Fruit fly (Drosophila melanogaster) whole organism, embryonic: ENCODE results near the gene Plzf.

Experiments used
- Asciz ChIP-seq: fragments of 200-800 bp; sonication (Bioruptor generic); optimal IDR thresholded peaks from 2 replicates; lab custom pipeline; 2017; ENCODE audit warnings: missing biosample characterization, mild to moderate bottlenecking, missing genetic modification characterization, missing genetic modification reagents
- Atf-2 ChIP-seq: fragments of 200-800 bp; sonication (Bioruptor generic); optimal IDR thresholded peaks from 2 replicates; lab custom pipeline; 2016; ENCODE audit warnings: missing biosample characterization, missing genetic modification characterization
- Atf3 ChIP-seq: fragments of 200-800 bp; sonication (Bioruptor generic); optimal IDR thresholded peaks from 3 replicates; lab custom pipeline; 2016; ENCODE audit warnings: missing biosample characterization, missing genetic modification characterization
- CG10147 ChIP-seq: fragments of 200-800 bp; sonication (Bioruptor generic); optimal IDR thresholded peaks from 2 replicates; lab custom pipeline; 2019; ENCODE audit warnings: missing biosample characterization, mild to moderate bottlenecking, missing genetic modification characterization, moderate library complexity
- CG11723 ChIP-seq: fragments of 200-800 bp; sonication (Bioruptor generic); optimal IDR thresholded peaks from 2 replicates; lab custom pipeline; 2017; ENCODE audit warnings: missing biosample characterization, mild to moderate bottlenecking, missing genetic modification characterization
- CG12769 ChIP-seq: fragments of 200-800 bp; sonication (Bioruptor generic); optimal IDR thresholded peaks from 2 replicates; lab custom pipeline; 2019; ENCODE audit warnings: missing biosample characterization, mild to moderate bottlenecking, missing genetic modification characterization, moderate library complexity
- CG13424 ChIP-seq: fragments of 200-800 bp; sonication (Bioruptor generic); optimal IDR thresholded peaks from 2 replicates; lab custom pipeline; 2019; ENCODE audit warnings: missing biosample characterization, mild to moderate bottlenecking, missing genetic modification characterization, moderate library complexity
- CG13894 ChIP-seq: fragments of 200-800 bp; sonication (Bioruptor generic); optimal IDR thresholded peaks from 3 replicates; lab custom pipeline; 2018; ENCODE audit warnings: missing biosample characterization, mild to moderate bottlenecking, missing genetic modification characterization, moderate library complexity
- CG14050 ChIP-seq: fragments of 200-800 bp; sonication (Bioruptor generic); IDR thresholded peaks from 3 replicates; pipeline ENCODE4 v1.3.6; 2022; ENCODE audit warnings: missing biosample characterization, missing genetic modification characterization
- CG15011 ChIP-seq: fragments of 200-800 bp; sonication (Bioruptor generic); optimal IDR thresholded peaks from 3 replicates; lab custom pipeline; 2018; ENCODE audit warnings: missing biosample characterization, mild to moderate bottlenecking, missing genetic modification characterization
- CG15601 ChIP-seq: fragments of 200-800 bp; sonication (Bioruptor generic); optimal IDR thresholded peaks from 3 replicates; lab custom pipeline; 2019; ENCODE audit warnings: missing biosample characterization, mild to moderate bottlenecking, missing genetic modification characterization, moderate library complexity
- CG15696 ChIP-seq: fragments of 200-800 bp; sonication (Bioruptor generic); optimal IDR thresholded peaks from 2 replicates; lab custom pipeline; 2019; ENCODE audit warnings: missing biosample characterization, mild to moderate bottlenecking, missing genetic modification characterization, moderate library complexity
- CG1603 ChIP-seq: fragments of 200-800 bp; sonication (Bioruptor generic); optimal IDR thresholded peaks from 2 replicates; lab custom pipeline; 2019; ENCODE audit warnings: missing biosample characterization, mild to moderate bottlenecking, missing genetic modification characterization, moderate library complexity
- CG17829 ChIP-seq: fragments of 200-800 bp; optimal IDR thresholded peaks from 2 replicates; lab custom pipeline; 2019; ENCODE audit warnings: missing biosample characterization, mild to moderate bottlenecking, missing genetic modification characterization, moderate library complexity
- CG18262 ChIP-seq: fragments of 200-800 bp; optimal IDR thresholded peaks from 3 replicates; lab custom pipeline; 2019; ENCODE audit warnings: missing biosample characterization, mild to moderate bottlenecking, missing genetic modification characterization, moderate library complexity
- CG18476 ChIP-seq: fragments of 200-800 bp; sonication (Bioruptor generic); optimal IDR thresholded peaks from 2 replicates; lab custom pipeline; 2016; ENCODE audit warnings: missing biosample characterization, mild to moderate bottlenecking, missing genetic modification characterization
- CG32532 ChIP-seq: fragments of 200-800 bp; sonication (Bioruptor generic); IDR thresholded peaks from 2 replicates; pipeline ENCODE4 v1.3.6; 2022; ENCODE audit warnings: missing biosample characterization, missing genetic modification characterization
- CG4282 ChIP-seq: fragments of 200-800 bp; sonication (Bioruptor generic); optimal IDR thresholded peaks from 2 replicates; lab custom pipeline; 2016; ENCODE audit warnings: missing biosample characterization, missing genetic modification characterization
- CG6654 ChIP-seq: fragments of 200-800 bp; sonication (Bioruptor generic); optimal IDR thresholded peaks from 2 replicates; lab custom pipeline; 2017; ENCODE audit warnings: missing biosample characterization, mild to moderate bottlenecking, missing genetic modification characterization
- CG6689 ChIP-seq: fragments of 200-800 bp; sonication (Bioruptor generic); IDR thresholded peaks from 2 replicates; pipeline ENCODE4 v1.3.6; 2022; ENCODE audit warnings: missing biosample characterization, missing genetic modification characterization
- CG8089 ChIP-seq: fragments of 200-800 bp; sonication (Bioruptor generic); optimal IDR thresholded peaks from 3 replicates; lab custom pipeline; 2016; ENCODE audit warnings: missing biosample characterization, missing genetic modification characterization
- CG8924 ChIP-seq: fragments of 200-800 bp; optimal IDR thresholded peaks from 3 replicates; lab custom pipeline; 2019; ENCODE audit warnings: missing biosample characterization, mild to moderate bottlenecking, missing genetic modification characterization, moderate library complexity
- Dad ChIP-seq: fragments of 200-800 bp; sonication (Bioruptor generic); optimal IDR thresholded peaks from 3 replicates; lab custom pipeline; 2016; ENCODE audit warnings: missing biosample characterization, missing genetic modification characterization
- ERR ChIP-seq: fragments of 200-800 bp; sonication (Bioruptor generic); optimal IDR thresholded peaks from 2 replicates; lab custom pipeline; 2016; ENCODE audit warnings: missing biosample characterization, missing genetic modification characterization
- Eip74EF ChIP-seq, 2 experiments: fragments of 200-800 bp in 1 of 2; fragments of >200 bp in 1 of 2; sonication (Bioruptor generic) in 1 of 2; optimal IDR thresholded peaks; 2 replicates each; lab custom pipeline; 2017 to 2019; ENCODE audit warnings: missing biosample characterization in 2 of 2, missing genetic modification characterization in 2 of 2, mild to moderate bottlenecking in 1 of 2, moderate library complexity in 1 of 2
- Fer3 ChIP-seq: fragments of 200-800 bp; sonication (Bioruptor generic); optimal IDR thresholded peaks from 2 replicates; lab custom pipeline; 2018; ENCODE audit warnings: missing biosample characterization, mild to moderate bottlenecking, missing genetic modification characterization, moderate library complexity
- Hr51 ChIP-seq, 2 experiments: fragments of 200-800 bp; sonication (Bioruptor generic); optimal IDR thresholded peaks; 2 replicates in 1 of 2; 3 replicates in 1 of 2; lab custom pipeline; 2016 to 2018; ENCODE audit warnings: missing biosample characterization in 2 of 2, missing genetic modification characterization in 2 of 2, mild to moderate bottlenecking in 1 of 2, moderate library complexity in 1 of 2
- MESR4 ChIP-seq: fragments of 200-800 bp; sonication (Bioruptor generic); optimal IDR thresholded peaks from 2 replicates; lab custom pipeline; 2018; ENCODE audit warnings: missing biosample characterization, mild to moderate bottlenecking, missing genetic modification characterization, moderate library complexity
- Med ChIP-seq: fragments of 200-800 bp; sonication (Bioruptor generic); peaks from one replicate; lab custom pipeline; 2016; ENCODE audit warnings: missing biosample characterization, missing genetic modification characterization, mild to moderate bottlenecking, inconsistent platforms, moderate library complexity
- Opbp ChIP-seq: fragments of 200-800 bp; sonication (Bioruptor generic); IDR thresholded peaks from 3 replicates; pipeline ENCODE4 v1.3.6; 2022; ENCODE audit warnings: missing biosample characterization, missing genetic modification characterization; ENCODE audit not compliant: partially characterized antibody
- Sry-β ChIP-seq: fragments of 200-800 bp; sonication (Bioruptor generic); optimal IDR thresholded peaks from 2 replicates; lab custom pipeline; 2018; ENCODE audit warnings: missing biosample characterization, mild to moderate bottlenecking, missing genetic modification characterization, moderate library complexity
- Trl ChIP-seq, 3 experiments: fragments of >200 bp in 2 of 3; fragments of 200-800 bp in 1 of 3; sonication (Bioruptor generic) in 1 of 3; optimal IDR thresholded peaks; 2 replicates in 1 of 3; 3 replicates in 2 of 3; lab custom pipeline; 2016 to 2017; ENCODE audit warnings: missing biosample characterization in 1 of 3, missing genetic modification characterization in 1 of 3
- ato ChIP-seq: fragments of 200-800 bp; sonication (Bioruptor generic); IDR thresholded peaks from 2 replicates; pipeline ENCODE4 v1.3.6; 2022; ENCODE audit warnings: missing biosample characterization, missing genetic modification characterization; ENCODE audit not compliant: partially characterized antibody
- bsh ChIP-seq, 2 experiments: fragments of 200-800 bp; sonication (Bioruptor generic); optimal IDR thresholded peaks; 2 replicates each; lab custom pipeline; 2017 to 2018; ENCODE audit warnings: mild to moderate bottlenecking in 2 of 2, missing biosample characterization in 2 of 2, missing genetic modification characterization in 2 of 2, moderate library complexity in 1 of 2
- cg ChIP-seq: fragments of 200-800 bp; sonication (Bioruptor generic); optimal IDR thresholded peaks from 3 replicates; lab custom pipeline; 2019; ENCODE audit warnings: missing biosample characterization, mild to moderate bottlenecking, missing genetic modification characterization, moderate library complexity
- danr ChIP-seq: fragments of 200-800 bp; sonication (Bioruptor generic); IDR thresholded peaks from 2 replicates; pipeline ENCODE4 v1.3.6; 2022; ENCODE audit warnings: missing biosample characterization, missing genetic modification characterization
- dimm ChIP-seq: fragments of 200-800 bp; sonication (Bioruptor generic); IDR thresholded peaks from 2 replicates; pipeline ENCODE4 v1.3.6; 2022; ENCODE audit warnings: missing biosample characterization, missing genetic modification characterization
- fd3F ChIP-seq: fragments of 200-800 bp; sonication (Bioruptor generic); optimal IDR thresholded peaks from 2 replicates; lab custom pipeline; 2018; ENCODE audit warnings: missing biosample characterization, mild to moderate bottlenecking, missing genetic modification characterization, moderate library complexity
- grn ChIP-seq: fragments of 200-800 bp; sonication (Bioruptor generic); optimal IDR thresholded peaks from 3 replicates; lab custom pipeline; 2017; ENCODE audit warnings: missing biosample characterization, missing genetic modification characterization
- gro ChIP-seq: fragments of 200-800 bp; sonication (Bioruptor generic); optimal IDR thresholded peaks from 2 replicates; lab custom pipeline; 2016; ENCODE audit warnings: missing biosample characterization, missing genetic modification characterization
- jumu ChIP-seq: fragments of 200-800 bp; sonication (Bioruptor generic); optimal IDR thresholded peaks from 3 replicates; lab custom pipeline; 2016; ENCODE audit warnings: missing biosample characterization, missing genetic modification characterization
- lab ChIP-seq: fragments of 200-800 bp; sonication (Bioruptor generic); optimal IDR thresholded peaks from 3 replicates; lab custom pipeline; 2017; ENCODE audit warnings: missing biosample characterization, missing genetic modification characterization, mild to moderate bottlenecking, moderate library complexity, missing genetic modification reagents
- nerfin-1 ChIP-seq: fragments of 200-800 bp; sonication (Bioruptor generic); optimal IDR thresholded peaks from 3 replicates; lab custom pipeline; 2019; ENCODE audit warnings: missing biosample characterization, mild to moderate bottlenecking, missing genetic modification characterization, moderate library complexity
- onecut ChIP-seq: fragments of 200-800 bp; sonication (Bioruptor generic); IDR thresholded peaks from 2 replicates; pipeline ENCODE4 v1.3.6; 2022; ENCODE audit warnings: missing biosample characterization, missing genetic modification characterization
- pfk ChIP-seq: fragments of 200-800 bp; sonication (Bioruptor generic); optimal IDR thresholded peaks from 2 replicates; lab custom pipeline; 2018; ENCODE audit warnings: missing biosample characterization, mild to moderate bottlenecking, missing genetic modification characterization, moderate library complexity
- sens-2 ChIP-seq: fragments of 200-800 bp; sonication (Bioruptor generic); IDR thresholded peaks from 2 replicates; pipeline ENCODE4 v1.3.6; 2022; ENCODE audit warnings: missing biosample characterization, missing genetic modification characterization
- sob ChIP-seq: fragments of 200-800 bp; sonication (Bioruptor generic); IDR thresholded peaks from 2 replicates; pipeline ENCODE4 v1.3.6; 2022; ENCODE audit warnings: missing biosample characterization, missing genetic modification characterization
- stc ChIP-seq: fragments of 200-800 bp; sonication (Bioruptor generic); IDR thresholded peaks from 2 replicates; pipeline ENCODE4 v1.3.6; 2022; ENCODE audit warnings: missing biosample characterization, missing genetic modification characterization
- sug ChIP-seq: fragments of 200-800 bp; optimal IDR thresholded peaks from 2 replicates; lab custom pipeline; 2019; ENCODE audit warnings: missing biosample characterization, mild to moderate bottlenecking, missing genetic modification characterization, moderate library complexity
- ttk ChIP-seq: fragments of 200-800 bp; sonication (Bioruptor generic); IDR thresholded peaks from 2 replicates; pipeline ENCODE4 v2.1.2; 2022; ENCODE audit warnings: missing biosample characterization, missing genetic modification characterization

The Plzf gene

DNA sequence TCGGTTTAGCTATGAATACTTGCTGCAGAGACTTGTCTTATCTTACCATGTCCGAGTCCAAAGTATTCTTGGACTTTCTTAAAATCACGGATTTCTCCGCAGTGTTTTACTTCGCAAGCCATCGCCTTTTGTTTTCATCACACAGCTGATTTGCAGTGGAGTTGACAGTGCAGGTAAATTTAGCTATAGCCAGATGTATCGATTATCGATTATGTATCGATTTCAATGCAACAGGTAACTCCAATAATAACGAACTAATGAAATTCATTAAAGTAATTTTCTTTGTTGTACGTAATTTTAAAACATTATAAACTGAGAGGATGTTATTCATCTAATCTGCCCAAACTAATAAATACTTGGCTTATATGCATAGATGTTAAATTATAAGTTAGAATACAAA, 14.3 kb upstream of the Plzf start, which contains the start of gene Rab3-GAP (continued):
- TF ChIP-seq CG18262 (tag; lab: Kevin White, UChicago) (peak; percentile 43), CG12769 (no peak), CG13894 (tag; lab: Kevin White, UChicago) (no peak), Eip74EF (GFP tag; optimal IDR thresholded peaks at IDR 0.05; lab: Kevin White, UChicago) (no peak), CG15011 (no peak), pfk (GFP tag; lab: Kevin White, UChicago) (no peak), Opbp (no peak), CG10147 (GFP tag; lab: Kevin White, UChicago) (peak; percentile 7), CG6689 (GFP tag; lab: Robert Waterston, UW) (no peak), sob (GFP tag; lab: Robert Waterston, UW) (peak; percentile 29; the same call in 1 of the 2 replicates), fd3F (GFP tag; lab: Kevin White, UChicago) (no peak), jumu (GFP tag; lab: Kevin White, UChicago) (no peak), CG6654 (no peak), CG1603 (tag; lab: Kevin White, UChicago) (peak; percentile 59), CG4282 (GFP tag; lab: Kevin White, UChicago) (no peak), Atf-2 (GFP tag; lab: Kevin White, UChicago) (no peak), sens-2 (GFP tag; lab: Robert Waterston, UW) (no peak), bsh (GFP tag; optimal IDR thresholded peaks at IDR 0.05; lab: Kevin White, UChicago) (peak in 1 of 2 experiments; percentile 39), Dad (no peak), Sry-β (GFP tag; lab: Kevin White, UChicago) (peak; percentile 97), CG8924 (tag; lab: Kevin White, UChicago) (peak; percentile 20), nerfin-1 (peak; percentile 62), ttk (GFP tag; lab: Robert Waterston, UW) (no peak), cg (GFP tag; lab: Kevin White, UChicago) (no peak), CG17829 (tag; lab: Kevin White, UChicago) (peak; percentile 70), Fer3 (tag; lab: Kevin White, UChicago) (peak; percentile 34), CG15696 (tag; lab: Kevin White, UChicago) (no peak), stc (GFP tag; lab: Robert Waterston, UW) (no peak; the same call in 1 of the 2 replicates), onecut (GFP tag; lab: Robert Waterston, UW) (peak; percentile 29; the same call in 1 of the 2 replicates), grn (no peak), Hr51 (GFP tag; optimal IDR thresholded peaks at IDR 0.05; lab: Kevin White, UChicago) (no peak), Asciz (GFP tag; lab: Kevin White, UChicago) (peak; percentile 36), ato (no peak), CG14050 (GFP tag; lab: Robert Waterston, UW) (no peak), Atf3 (GFP tag; lab: Kevin White, UChicago) (no peak), Trl (optimal IDR thresholded peaks at IDR 0.05; lab: Kevin White, UChicago) (no peak), Trl (GFP tag; optimal IDR thresholded peaks at IDR 0.05; lab: Kevin White, UChicago) (no peak), dimm (GFP tag; lab: Robert Waterston, UW) (no peak), CG8089 (GFP tag; lab: Kevin White, UChicago) (no peak), Med (GFP tag; lab: Kevin White, UChicago) (peak; percentile 78), CG15601 (tag; lab: Kevin White, UChicago) (peak; percentile 29), CG13424 (tag; lab: Kevin White, UChicago) (peak; percentile 30), ERR (GFP tag; lab: Kevin White, UChicago) (no peak), sug (no peak), danr (GFP tag; lab: Robert Waterston, UW) (no peak), gro (GFP tag; lab: Kevin White, UChicago) (no peak), MESR4 (GFP tag; lab: Kevin White, UChicago) (peak; percentile 50), lab (GFP tag; lab: Kevin White, UChicago) (no peak), CG11723 (GFP tag; lab: Kevin White, UChicago) (no peak), CG32532 (GFP tag; lab: Robert Waterston, UW) (no peak), CG18476 (GFP tag; lab: Kevin White, UChicago) (no peak)
